Fruit fly (Drosophila melanogaster) whole organism, prepupa: ENCODE results near the gene dod.

ENCODE experiments used
- CG10631 ChIP-seq: fragments of 200-800 bp; sonication (Bioruptor generic); optimal IDR thresholded peaks from 2 replicates; lab custom pipeline; 2016; ENCODE audit warnings: missing biosample characterization, missing genetic modification characterization
- CG10669 ChIP-seq: fragments of 200-800 bp; sonication (Bioruptor generic); optimal IDR thresholded peaks from 3 replicates; lab custom pipeline; 2018; ENCODE audit warnings: missing biosample characterization, mild to moderate bottlenecking, missing genetic modification characterization, moderate library complexity
- CG11902 ChIP-seq: fragments of 200-800 bp; sonication (Bioruptor generic); optimal IDR thresholded peaks from 3 replicates; lab custom pipeline; 2016; ENCODE audit warnings: missing biosample characterization, missing genetic modification characterization
- CG34406 ChIP-seq: fragments of 200-800 bp; sonication (Bioruptor generic); optimal IDR thresholded peaks from 3 replicates; lab custom pipeline; 2016; ENCODE audit warnings: missing biosample characterization, missing genetic modification characterization
- CG6163 ChIP-seq: fragments of 200-800 bp; sonication (Bioruptor generic); IDR thresholded peaks from 3 replicates; pipeline ENCODE4 v1.3.6; 2022; ENCODE audit warnings: missing biosample characterization, missing genetic modification characterization
- CG6276 ChIP-seq: fragments of 200-800 bp; sonication (Bioruptor generic); optimal IDR thresholded peaks from 2 replicates; lab custom pipeline; 2017; ENCODE audit warnings: missing biosample characterization, mild to moderate bottlenecking, missing genetic modification characterization
- CG6792 ChIP-seq: fragments of 200-800 bp; sonication (Bioruptor generic); optimal IDR thresholded peaks from 3 replicates; lab custom pipeline; 2016; ENCODE audit warnings: missing biosample characterization, missing genetic modification characterization
- Eip75B ChIP-seq: fragments of 200-800 bp; sonication (Bioruptor generic); optimal IDR thresholded peaks from 3 replicates; lab custom pipeline; 2016; ENCODE audit warnings: missing biosample characterization, missing genetic modification characterization
- Ets21C ChIP-seq: fragments of 200-800 bp; sonication (Bioruptor generic); optimal IDR thresholded peaks from 3 replicates; lab custom pipeline; 2016; ENCODE audit warnings: missing biosample characterization, missing genetic modification characterization
- Hr4 ChIP-seq: fragments of 200-800 bp; sonication (Bioruptor generic); optimal IDR thresholded peaks from 3 replicates; lab custom pipeline; 2016; ENCODE audit warnings: missing biosample characterization, missing genetic modification characterization
- Sox102F ChIP-seq: fragments of 200-800 bp; sonication (Bioruptor generic); optimal IDR thresholded peaks from 2 replicates; lab custom pipeline; 2016; ENCODE audit warnings: missing biosample characterization, mild to moderate bottlenecking, missing genetic modification characterization
- fd85E ChIP-seq: fragments of 200-800 bp; sonication (Bioruptor generic); optimal IDR thresholded peaks from 3 replicates; lab custom pipeline; 2016; ENCODE audit warnings: missing biosample characterization, missing genetic modification characterization
- svp ChIP-seq: fragments of 200-800 bp; sonication (Bioruptor generic); peaks from one replicate; lab custom pipeline; 2016; ENCODE audit warnings: missing biosample characterization, missing genetic modification characterization
- topi ChIP-seq: fragments of 200-800 bp; sonication (Bioruptor generic); optimal IDR thresholded peaks from 3 replicates; lab custom pipeline; 2016; ENCODE audit warnings: missing biosample characterization, missing genetic modification characterization

DNA sequence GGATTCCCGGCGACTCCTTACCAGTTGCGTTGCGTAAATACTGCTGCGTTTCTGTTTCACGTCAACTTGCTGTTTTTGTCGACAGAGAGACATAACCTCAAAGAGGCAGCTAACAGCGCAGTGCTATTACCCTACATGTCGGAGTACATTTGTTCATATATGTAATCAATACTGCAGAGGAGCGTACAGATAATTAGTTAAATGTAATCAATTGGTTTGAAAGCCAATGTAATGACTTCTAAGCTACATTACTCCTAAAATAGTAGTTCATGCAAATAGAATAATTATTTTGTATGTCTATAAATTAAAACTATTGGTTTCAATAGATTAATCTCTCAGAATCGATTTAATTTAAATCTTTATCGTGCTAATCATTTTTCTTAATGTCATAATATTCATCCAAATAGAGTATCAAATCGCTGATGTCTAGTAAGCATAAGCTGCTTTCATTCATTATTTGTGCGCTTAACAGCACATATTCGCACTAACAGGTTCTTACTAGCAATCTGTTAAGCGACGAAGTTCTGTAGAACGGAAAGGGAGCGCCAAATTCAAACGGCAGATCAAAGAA is 25.9 kb upstream of the dod start, which contains the start of the genes SLIRP1 and anox:
- peak; percentile 92 for TF ChIP-seq svp (GFP tag; lab: Kevin White, UChicago)
- TF ChIP-seq Eip75B (GFP tag; lab: Kevin White, UChicago) = peak; percentile 85
- no peak for TF ChIP-seq fd85E (GFP tag; lab: Kevin White, UChicago)
- peak; percentile 77 for TF ChIP-seq CG11902
- peak; percentile 89 for TF ChIP-seq CG10631 (GFP tag; lab: Kevin White, UChicago)
- TF ChIP-seq CG10669 (GFP tag; lab: Kevin White, UChicago) = peak; percentile 92
- TF ChIP-seq CG6163 (GFP tag; lab: Robert Waterston, UW) = peak; percentile 64; the same call in 1 of the 3 replicates
- peak; percentile 74 for TF ChIP-seq Sox102F (GFP tag; lab: Kevin White, UChicago)
- peak; percentile 90 for TF ChIP-seq topi (GFP tag; lab: Kevin White, UChicago)
- TF ChIP-seq CG6792 (GFP tag; lab: Kevin White, UChicago) = peak; percentile 86
- peak; percentile 75 for TF ChIP-seq Ets21C (GFP tag; lab: Kevin White, UChicago)
- peak; percentile 84 for TF ChIP-seq CG34406 (GFP tag; lab: Kevin White, UChicago)
- TF ChIP-seq Hr4 = peak; percentile 83
- no peak for TF ChIP-seq CG6276 (GFP tag; lab: Kevin White, UChicago)
